Fruit fly (Drosophila melanogaster) whole organism, embryonic: ENCODE data around the gene CG32066.

Experiments used
- Atf6 ChIP-seq: fragments of 200-800 bp; sonication (Bioruptor generic); IDR thresholded peaks from 2 replicates; pipeline ENCODE4 v1.3.6; 2022; ENCODE audit warnings: missing biosample characterization, missing genetic modification characterization
- CG10274 ChIP-seq: fragments of 200-800 bp; sonication (Bioruptor generic); optimal IDR thresholded peaks from 3 replicates; lab custom pipeline; 2017; ENCODE audit warnings: missing biosample characterization, mild to moderate bottlenecking, missing genetic modification characterization
- CG10654 ChIP-seq: fragments of 200-800 bp; sonication (Bioruptor generic); optimal IDR thresholded peaks from 2 replicates; lab custom pipeline; 2016; ENCODE audit warnings: missing biosample characterization, missing genetic modification characterization
- CG10959 ChIP-seq: fragments of 200-800 bp; sonication (Bioruptor generic); IDR thresholded peaks from 2 replicates; pipeline ENCODE4 v1.3.6; 2022; ENCODE audit warnings: missing biosample characterization, missing genetic modification characterization
- CG11696 ChIP-seq: fragments of 200-800 bp; sonication (Bioruptor generic); IDR thresholded peaks from 2 replicates; pipeline ENCODE4 v1.3.6; 2022; ENCODE audit warnings: missing biosample characterization, missing genetic modification characterization
- CG13296 ChIP-seq: fragments of 200-800 bp; sonication (Bioruptor generic); optimal IDR thresholded peaks from 3 replicates; lab custom pipeline; 2018; ENCODE audit warnings: missing biosample characterization, mild to moderate bottlenecking, missing genetic modification characterization
- CG13894 ChIP-seq: fragments of 200-800 bp; sonication (Bioruptor generic); optimal IDR thresholded peaks from 3 replicates; lab custom pipeline; 2018; ENCODE audit warnings: missing biosample characterization, mild to moderate bottlenecking, missing genetic modification characterization, moderate library complexity
- CG15601 ChIP-seq: fragments of 200-800 bp; sonication (Bioruptor generic); optimal IDR thresholded peaks from 3 replicates; lab custom pipeline; 2019; ENCODE audit warnings: missing biosample characterization, mild to moderate bottlenecking, missing genetic modification characterization, moderate library complexity
- CG17359 ChIP-seq: fragments of 200-800 bp; sonication (Bioruptor generic); optimal IDR thresholded peaks from 3 replicates; lab custom pipeline; 2018; ENCODE audit warnings: missing biosample characterization, mild to moderate bottlenecking, missing genetic modification characterization, moderate library complexity
- CG17385 ChIP-seq: fragments of 200-800 bp; sonication (Bioruptor generic); optimal IDR thresholded peaks from 3 replicates; lab custom pipeline; 2018; ENCODE audit warnings: missing biosample characterization, mild to moderate bottlenecking, missing genetic modification characterization
- CG2120 ChIP-seq: fragments of 200-800 bp; sonication (Bioruptor generic); optimal IDR thresholded peaks from 3 replicates; lab custom pipeline; 2016; ENCODE audit warnings: missing biosample characterization, missing genetic modification characterization
- CG2129 ChIP-seq: fragments of 200-800 bp; sonication (Bioruptor generic); IDR thresholded peaks from 2 replicates; pipeline ENCODE4 v1.3.6; 2022; ENCODE audit warnings: missing biosample characterization, missing genetic modification characterization; ENCODE audit not compliant: partially characterized antibody
- CG3065 ChIP-seq: fragments of 200-800 bp; sonication (Bioruptor generic); optimal IDR thresholded peaks from 2 replicates; lab custom pipeline; 2016; ENCODE audit warnings: missing biosample characterization, missing genetic modification characterization
- CG31441 ChIP-seq: fragments of 200-800 bp; sonication (Bioruptor generic); IDR thresholded peaks from 2 replicates; pipeline ENCODE4 v1.3.6; 2022; ENCODE audit warnings: missing biosample characterization, missing genetic modification characterization
- CG32532 ChIP-seq: fragments of 200-800 bp; sonication (Bioruptor generic); IDR thresholded peaks from 2 replicates; pipeline ENCODE4 v1.3.6; 2022; ENCODE audit warnings: missing biosample characterization, missing genetic modification characterization
- CG32767 ChIP-seq: fragments of 200-800 bp; sonication (Bioruptor generic); IDR thresholded peaks from 2 replicates; pipeline ENCODE4 v1.3.6; 2022; ENCODE audit warnings: missing biosample characterization, missing genetic modification characterization
- CG4328 ChIP-seq: fragments of 200-800 bp; sonication (Bioruptor generic); optimal IDR thresholded peaks from 3 replicates; lab custom pipeline; 2017; ENCODE audit warnings: missing biosample characterization, missing genetic modification reagents, missing genetic modification characterization
- CG4404 ChIP-seq: fragments of 200-800 bp; sonication (Bioruptor generic); IDR thresholded peaks from 2 replicates; pipeline ENCODE4 v1.3.6; 2022; ENCODE audit warnings: missing biosample characterization, missing genetic modification characterization
- CG4707 ChIP-seq: fragments of 200-800 bp; sonication (Bioruptor generic); optimal IDR thresholded peaks from 2 replicates; lab custom pipeline; 2018; ENCODE audit warnings: missing biosample characterization, mild to moderate bottlenecking, missing genetic modification characterization, moderate library complexity
- CG9437 ChIP-seq: fragments of 200-800 bp; sonication (Bioruptor generic); optimal IDR thresholded peaks from 2 replicates; lab custom pipeline; 2018; ENCODE audit warnings: missing biosample characterization, mild to moderate bottlenecking, missing genetic modification characterization
- Dbx ChIP-seq: fragments of 200-800 bp; sonication (Bioruptor generic); IDR thresholded peaks from 3 replicates; pipeline ENCODE4 v1.3.6; 2022; ENCODE audit warnings: missing biosample characterization, missing genetic modification characterization
- Dfd ChIP-seq, 2 experiments: fragments of >200 bp; optimal IDR thresholded peaks; 2 replicates each; lab custom pipeline; 2017; ENCODE audit warnings: missing biosample characterization in 2 of 2, missing genetic modification characterization in 2 of 2
- Dip2 ChIP-seq: fragments of 200-800 bp; sonication (Bioruptor generic); IDR thresholded peaks from 2 replicates; pipeline ENCODE4 v1.3.6; 2022; ENCODE audit warnings: missing biosample characterization, missing genetic modification characterization
- HLH54F ChIP-seq: fragments of 200-800 bp; sonication (Bioruptor generic); optimal IDR thresholded peaks from 3 replicates; lab custom pipeline; 2016; ENCODE audit warnings: missing biosample characterization, missing genetic modification characterization
- Hmx ChIP-seq: fragments of 200-800 bp; sonication (Bioruptor generic); optimal IDR thresholded peaks from 2 replicates; lab custom pipeline; 2016; ENCODE audit warnings: missing biosample characterization, missing genetic modification characterization
- Mad ChIP-seq: fragments of 200-800 bp; sonication (Bioruptor generic); optimal IDR thresholded peaks from 2 replicates; lab custom pipeline; 2016; ENCODE audit warnings: missing biosample characterization, missing genetic modification characterization
- Med ChIP-seq: fragments of 200-800 bp; sonication (Bioruptor generic); peaks from one replicate; lab custom pipeline; 2016; ENCODE audit warnings: missing biosample characterization, missing genetic modification characterization, mild to moderate bottlenecking, inconsistent platforms, moderate library complexity
- NC2α ChIP-seq: fragments of 200-800 bp; sonication (Bioruptor generic); optimal IDR thresholded peaks from 2 replicates; lab custom pipeline; 2016; ENCODE audit warnings: missing biosample characterization, missing genetic modification characterization
- NfI ChIP-seq: fragments of 200-800 bp; sonication (Bioruptor generic); optimal IDR thresholded peaks from 3 replicates; lab custom pipeline; 2018; ENCODE audit warnings: missing biosample characterization, mild to moderate bottlenecking, missing genetic modification characterization, moderate library complexity
- Rfx ChIP-seq: fragments of 200-800 bp; sonication (Bioruptor generic); IDR thresholded peaks from 2 replicates; pipeline ENCODE4 v1.3.6; 2022; ENCODE audit warnings: missing biosample characterization, missing genetic modification characterization
- Side ChIP-seq: fragments of 200-800 bp; sonication (Bioruptor generic); optimal IDR thresholded peaks from 2 replicates; lab custom pipeline; 2016; ENCODE audit warnings: missing biosample characterization, missing genetic modification characterization
- Sox100B ChIP-seq: fragments of 200-800 bp; sonication (Bioruptor generic); optimal IDR thresholded peaks from 3 replicates; lab custom pipeline; 2018; ENCODE audit warnings: missing biosample characterization, mild to moderate bottlenecking, missing genetic modification characterization
- Trl ChIP-seq, 3 experiments: fragments of >200 bp in 2 of 3; fragments of 200-800 bp in 1 of 3; sonication (Bioruptor generic) in 1 of 3; optimal IDR thresholded peaks; 2 replicates in 1 of 3; 3 replicates in 2 of 3; lab custom pipeline; 2016 to 2017; ENCODE audit warnings: missing biosample characterization in 1 of 3, missing genetic modification characterization in 1 of 3
- abd-A ChIP-seq: fragments of 200-800 bp; sonication (Bioruptor generic); optimal IDR thresholded peaks from 3 replicates; lab custom pipeline; 2019; ENCODE audit warnings: missing biosample characterization, mild to moderate bottlenecking, missing genetic modification characterization, moderate library complexity
- ato ChIP-seq: fragments of 200-800 bp; sonication (Bioruptor generic); IDR thresholded peaks from 2 replicates; pipeline ENCODE4 v1.3.6; 2022; ENCODE audit warnings: missing biosample characterization, missing genetic modification characterization; ENCODE audit not compliant: partially characterized antibody
- bowl ChIP-seq: fragments of 200-800 bp; sonication (Bioruptor generic); IDR thresholded peaks from 2 replicates; pipeline ENCODE4 v1.3.6; 2022; ENCODE audit warnings: missing biosample characterization, missing genetic modification characterization
- caup ChIP-seq: fragments of 200-800 bp; sonication (Bioruptor generic); optimal IDR thresholded peaks from 3 replicates; lab custom pipeline; 2017; ENCODE audit warnings: missing biosample characterization, mild to moderate bottlenecking, missing genetic modification characterization, moderate library complexity; ENCODE audit not compliant: severe bottlenecking
- crol ChIP-seq: fragments of 200-800 bp; sonication (Bioruptor generic); IDR thresholded peaks from 2 replicates; pipeline ENCODE4 v1.3.6; 2022; ENCODE audit warnings: missing biosample characterization, missing genetic modification characterization
- dimm ChIP-seq: fragments of 200-800 bp; sonication (Bioruptor generic); IDR thresholded peaks from 2 replicates; pipeline ENCODE4 v1.3.6; 2022; ENCODE audit warnings: missing biosample characterization, missing genetic modification characterization
- dmrt99B ChIP-seq: fragments of 200-800 bp; sonication (Bioruptor generic); optimal IDR thresholded peaks from 2 replicates; lab custom pipeline; 2018; ENCODE audit warnings: missing biosample characterization, mild to moderate bottlenecking, missing genetic modification characterization, moderate library complexity
- dpn ChIP-seq, 2 experiments: fragments of 200-800 bp; sonication (Bioruptor generic); optimal IDR thresholded peaks; 3 replicates each; lab custom pipeline; 2016; ENCODE audit warnings: missing biosample characterization in 2 of 2, missing genetic modification characterization in 2 of 2
- grn ChIP-seq: fragments of 200-800 bp; sonication (Bioruptor generic); optimal IDR thresholded peaks from 3 replicates; lab custom pipeline; 2017; ENCODE audit warnings: missing biosample characterization, missing genetic modification characterization
- gt ChIP-seq: fragments of 200-800 bp; sonication (Bioruptor generic); IDR thresholded peaks from 2 replicates; pipeline ENCODE4 v1.3.6; 2022; ENCODE audit warnings: missing biosample characterization, missing genetic modification characterization
- sqz ChIP-seq: fragments of 200-800 bp; sonication (Bioruptor generic); optimal IDR thresholded peaks from 3 replicates; lab custom pipeline; 2018; ENCODE audit warnings: missing biosample characterization, mild to moderate bottlenecking, missing genetic modification characterization
- sr ChIP-seq: fragments of 200-800 bp; sonication (Bioruptor generic); IDR thresholded peaks from 3 replicates; pipeline ENCODE4 v1.3.6; 2022; ENCODE audit warnings: missing biosample characterization, missing genetic modification characterization
- zfh1 ChIP-seq: fragments of 200-800 bp; sonication (Bioruptor generic); IDR thresholded peaks from 3 replicates; pipeline ENCODE4 v1.3.6; 2022; ENCODE audit warnings: missing biosample characterization, missing genetic modification characterization
- zfh2 ChIP-seq: fragments of 200-800 bp; sonication (Bioruptor generic); optimal IDR thresholded peaks from 2 replicates; lab custom pipeline; 2016; ENCODE audit warnings: missing biosample characterization, missing genetic modification characterization

CG32066 gene

dm6 chr3L:10672540-10672939 is 11.7 kb upstream of the CG32066 start (continued):
- TF ChIP-seq ato (GFP tag; lab: Robert Waterston, UW) (no peak), Rfx (GFP tag; lab: Robert Waterston, UW) (peak; percentile 5; the same call in 1 of the 2 replicates), CG32767 (GFP tag; lab: Robert Waterston, UW) (peak; percentile 68; the same call in 1 of the 2 replicates), crol (GFP tag; lab: Robert Waterston, UW) (peak; percentile 90), sqz (GFP tag; lab: Kevin White, UChicago) (peak; percentile 11), CG17385 (GFP tag; lab: Kevin White, UChicago) (peak; percentile 22), Dbx (GFP tag; lab: Robert Waterston, UW) (0 out of 3 replicates have a peak, but pooled peaks have one; percentile 21), CG13894 (tag; lab: Kevin White, UChicago) (peak; percentile 50), sr (GFP tag; lab: Robert Waterston, UW) (peak; percentile 49; the same call in 2 of the 3 replicates), abd-A (tag; lab: Kevin White, UChicago) (peak; percentile 87), caup (GFP tag; lab: Kevin White, UChicago) (no peak)

- TF ChIP-seq CG4404 (GFP tag; lab: Robert Waterston, UW) (no peak), Trl (optimal IDR thresholded peaks at IDR 0.05; lab: Kevin White, UChicago) (no peak), Trl (GFP tag; optimal IDR thresholded peaks at IDR 0.05; lab: Kevin White, UChicago) (no peak), CG9437 (GFP tag; lab: Kevin White, UChicago) (no peak), zfh2 (GFP tag; lab: Kevin White, UChicago) (no peak), Dfd (GFP tag; optimal IDR thresholded peaks at IDR 0.05; lab: Kevin White, UChicago) (peak in 1 of 2 experiments; percentile 25), HLH54F (no peak), sqz (GFP tag; lab: Kevin White, UChicago) (peak; percentile 6), CG32532 (no peak), dpn (GFP tag; optimal IDR thresholded peaks at IDR 0.05; lab: Kevin White, UChicago) (no peak), dimm (GFP tag; lab: Robert Waterston, UW) (no peak), CG10274 (GFP tag; lab: Kevin White, UChicago) (no peak), CG15601 (tag; lab: Kevin White, UChicago) (no peak), CG17359 (tag; lab: Kevin White, UChicago) (no peak), grn (no peak), Mad (GFP tag; lab: Kevin White, UChicago) (no peak), CG4328 (GFP tag; lab: Kevin White, UChicago) (no peak), Atf6 (GFP tag; lab: Robert Waterston, UW) (no peak), CG10959 (GFP tag; lab: Robert Waterston, UW) (no peak), CG2120 (GFP tag; lab: Kevin White, UChicago) (no peak), CG11696 (GFP tag; lab: Robert Waterston, UW) (no peak), Hmx (GFP tag; lab: Kevin White, UChicago) (no peak), Sox100B (no peak), Med (GFP tag; lab: Kevin White, UChicago) (peak; percentile 69), Side (GFP tag; lab: Kevin White, UChicago) (no peak), CG10654 (GFP tag; lab: Kevin White, UChicago) (no peak), CG3065 (GFP tag; lab: Kevin White, UChicago) (no peak), CG13296 (GFP tag; lab: Kevin White, UChicago) (no peak), dmrt99B (tag; lab: Kevin White, UChicago) (no peak), gt (no peak), CG31441 (GFP tag; lab: Robert Waterston, UW) (no peak), crol (GFP tag; lab: Robert Waterston, UW) (peak; percentile 92), CG4707 (GFP tag; lab: Kevin White, UChicago) (no peak), Dip2 (no peak), NC2α (GFP tag; lab: Kevin White, UChicago) (no peak), bowl (GFP tag; lab: Robert Waterston, UW) (0 out of 2 replicates have a peak, but pooled peaks have one; percentile 13), CG2129 (GFP tag; lab: Robert Waterston, UW) (no peak), NfI (GFP tag; lab: Kevin White, UChicago) (no peak), zfh1 (GFP tag; lab: Robert Waterston, UW) (no peak)
Observed at dm6 chr3L:10669592-10670400, 9.0 kb upstream of the CG32066 start.
